Fruit fly (Drosophila melanogaster): ENCODE data around the gene fig.

The fig gene

DNA sequence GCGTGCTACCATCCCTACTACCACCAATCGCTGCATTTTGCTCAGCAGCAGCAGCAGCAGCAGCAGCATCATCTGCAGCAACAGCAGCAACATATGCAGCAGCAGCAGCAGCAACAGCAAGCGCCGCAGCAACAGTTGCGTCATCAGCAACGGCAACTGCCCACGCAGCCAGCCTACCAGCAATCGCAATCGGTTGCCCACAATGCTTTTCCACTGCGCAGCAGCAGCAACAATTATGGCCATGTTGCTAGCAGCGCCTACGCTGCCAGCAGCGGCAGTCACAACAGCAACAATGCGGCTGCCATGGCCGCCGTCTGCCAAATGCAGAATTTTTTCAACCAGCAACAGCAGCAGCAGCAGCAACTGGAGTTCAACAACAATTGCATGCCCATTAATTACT is 9.9 kb upstream of the fig start:
- TF ChIP-seq CG4318 (GFP tag; optimal IDR thresholded peaks at IDR 0.05) (no peak), salr (GFP tag; optimal IDR thresholded peaks at IDR 0.05) (no peak), CG10669 (GFP tag; optimal IDR thresholded peaks at IDR 0.05) (no peak), net (GFP tag; optimal IDR thresholded peaks at IDR 0.05) (no peak), CG6854 (GFP tag; optimal IDR thresholded peaks at IDR 0.05) (no peak), CG11762 (GFP tag; optimal IDR thresholded peaks at IDR 0.05; ENCODE audit: insufficient read depth) (no peak), CG15336 (GFP tag; IDR thresholded peaks at IDR 0.05) (no peak), CG11902 (GFP tag; optimal IDR thresholded peaks at IDR 0.05) (no peak), CG6792 (GFP tag; optimal IDR thresholded peaks at IDR 0.05) (no peak), Sox15 (GFP tag; optimal IDR thresholded peaks at IDR 0.05) (no peak), achi (GFP tag; optimal IDR thresholded peaks at IDR 0.05) (no peak), Hr38 (GFP tag; optimal IDR thresholded peaks at IDR 0.05) (no peak), fd59A (GFP tag; optimal IDR thresholded peaks at IDR 0.05) (no peak), Sox14 (GFP tag; optimal IDR thresholded peaks at IDR 0.05) (no peak), esn (GFP tag; optimal IDR thresholded peaks at IDR 0.05) (no peak)

DNA sequence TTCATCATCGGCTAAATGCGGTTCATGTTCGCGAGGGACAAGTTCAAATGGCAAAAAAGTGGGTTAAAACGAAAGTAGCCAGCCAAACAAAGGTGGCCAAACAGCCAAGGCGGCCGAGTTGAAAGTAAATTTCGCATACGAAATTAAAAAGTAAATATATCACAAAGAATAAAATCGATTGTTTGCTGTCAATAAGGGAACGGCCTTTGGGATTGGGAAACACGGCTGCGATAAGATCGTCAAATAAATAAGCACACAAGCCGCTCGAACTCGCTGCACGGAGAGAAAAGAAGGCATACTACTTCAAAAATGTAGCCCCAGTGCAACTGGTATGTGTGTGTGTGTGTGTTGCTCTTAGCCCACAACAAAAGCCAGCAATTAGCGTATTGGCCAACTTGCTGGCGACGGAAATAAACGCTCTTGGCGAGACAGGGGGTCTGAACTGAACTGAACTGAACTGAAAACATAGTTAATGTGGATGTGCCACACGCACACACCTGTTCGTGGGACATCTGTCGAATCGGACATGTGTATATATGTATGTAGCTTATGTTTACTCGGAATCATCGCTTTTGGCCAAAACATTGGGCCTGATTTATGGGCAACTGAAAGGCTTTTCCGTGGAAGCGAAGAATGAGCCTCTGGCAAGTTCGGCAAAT is 7.8 kb upstream of the fig start:
- TF ChIP-seq topi (GFP tag; optimal IDR thresholded peaks at IDR 0.05) (peak; percentile 38), Eip93F (GFP tag; optimal IDR thresholded peaks at IDR 0.05) (peak; percentile 5), vri (GFP tag; optimal IDR thresholded peaks at IDR 0.05) (peak; percentile 18), acj6 (GFP tag; optimal IDR thresholded peaks at IDR 0.05) (no peak), Lpt (GFP tag; optimal IDR thresholded peaks at IDR 0.05) (no peak), CG8632 (GFP tag; optimal IDR thresholded peaks at IDR 0.05) (no peak), Met (GFP tag; optimal IDR thresholded peaks at IDR 0.05) (peak; percentile 15), pdm3 (GFP tag; optimal IDR thresholded peaks at IDR 0.05) (no peak), CG16779 (tag; optimal IDR thresholded peaks at IDR 0.05) (no peak), achi (GFP tag; optimal IDR thresholded peaks at IDR 0.05) (no peak), Sox102F (GFP tag; optimal IDR thresholded peaks at IDR 0.05) (peak; percentile 33), Sox14 (GFP tag; optimal IDR thresholded peaks at IDR 0.05) (peak; percentile 18), Ets96B (tag; optimal IDR thresholded peaks at IDR 0.05) (no peak), CG8119 (GFP tag; IDR thresholded peaks at IDR 0.05) (no peak), fd59A (GFP tag; optimal IDR thresholded peaks at IDR 0.05) (no peak), fkh (GFP tag; optimal IDR thresholded peaks at IDR 0.05) (no peak), Blimp-1 (GFP tag; optimal IDR thresholded peaks at IDR 0.05) (peak; percentile 65), OdsH (GFP tag; optimal IDR thresholded peaks at IDR 0.05) (no peak), Sox15 (GFP tag; optimal IDR thresholded peaks at IDR 0.05) (no peak), CG6854 (GFP tag; optimal IDR thresholded peaks at IDR 0.05) (peak; percentile 56), eg (GFP tag; IDR thresholded peaks at IDR 0.05) (no peak), spab (GFP tag; optimal IDR thresholded peaks at IDR 0.05) (no peak), salr (GFP tag; optimal IDR thresholded peaks at IDR 0.05) (no peak), CG3919 (GFP tag; optimal IDR thresholded peaks at IDR 0.05) (no peak), Eip75B (GFP tag; optimal IDR thresholded peaks at IDR 0.05) (no peak), esn (GFP tag; optimal IDR thresholded peaks at IDR 0.05) (peak; percentile 43), net (GFP tag; optimal IDR thresholded peaks at IDR 0.05) (no peak), CG1621 (tag; optimal IDR thresholded peaks at IDR 0.05) (no peak), CG10631 (GFP tag; optimal IDR thresholded peaks at IDR 0.05) (no peak), ss (GFP tag; optimal IDR thresholded peaks at IDR 0.05) (no peak), CG34406 (GFP tag; optimal IDR thresholded peaks at IDR 0.05) (no peak), Ets21C (GFP tag; optimal IDR thresholded peaks at IDR 0.05) (no peak), svp (GFP tag) (peak; percentile 77), Eip78C (GFP tag) (no peak), Hr38 (GFP tag; optimal IDR thresholded peaks at IDR 0.05) (no peak), CG6163 (GFP tag; IDR thresholded peaks at IDR 0.05) (no peak)

Measured in whole organism, prepupa.